Worm (Caenorhabditis elegans): Measurements from ENCODE around the gene F09F7.6.

DNA sequence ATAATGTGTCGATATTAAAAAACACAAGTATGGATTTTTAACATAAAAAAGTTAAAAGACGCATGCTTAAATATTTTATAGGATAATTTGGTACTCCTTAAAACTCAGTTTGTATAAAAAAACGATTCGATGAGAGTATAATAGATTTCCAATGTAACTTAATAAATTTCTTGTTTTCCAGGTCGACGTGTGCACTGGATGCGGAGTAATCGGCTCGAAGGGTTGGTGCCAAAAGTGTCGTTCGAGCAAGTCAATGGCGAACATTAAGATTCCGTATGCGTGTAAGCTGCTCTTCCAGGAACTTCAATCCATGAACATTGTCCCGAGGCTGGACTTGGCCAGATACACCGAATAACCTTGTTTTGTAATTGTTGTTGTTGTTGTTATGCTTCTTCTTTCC lies 12.4 kb upstream of the F09F7.6 start:
- TF ChIP-seq elt-3 (tag; optimal IDR thresholded peaks at IDR 0.05) = no peak
- no peak for TF ChIP-seq mep-1 (tag; optimal IDR thresholded peaks at IDR 0.05)
- no peak for TF ChIP-seq lsy-2 (tag; optimal IDR thresholded peaks at IDR 0.05)
- no peak for TF ChIP-seq pha-4 (tag; optimal IDR thresholded peaks at IDR 0.05)
- no peak for TF ChIP-seq unc-62 (GFP tag; optimal IDR thresholded peaks at IDR 0.05)
- no peak for TF ChIP-seq nhr-76 (tag; optimal IDR thresholded peaks at IDR 0.05)
- no peak for TF ChIP-seq nhr-237 (tag; optimal IDR thresholded peaks at IDR 0.05)
